Worm (Caenorhabditis elegans) whole organism, late embryonic: ENCODE data around the gene W01D2.1.

Experiments used
- C08G9.2 ChIP-seq: sonication (generic microtip); optimal IDR thresholded peaks from 2 replicates; lab custom pipeline; 2016; ENCODE audit warnings: mild to moderate bottlenecking, missing genetic modification characterization, moderate library complexity, missing compliant biosample characterization
- K02D7.2 ChIP-seq: sonication (generic microtip); optimal IDR thresholded peaks from 2 replicates; lab custom pipeline; 2017; ENCODE audit warnings: mild to moderate bottlenecking, missing genetic modification characterization, missing compliant biosample characterization
- K09A11.1 ChIP-seq: sonication (generic microtip); optimal IDR thresholded peaks from 2 replicates; lab custom pipeline; 2017; ENCODE audit warnings: antibody characterized with exemption, mild to moderate bottlenecking, missing genetic modification characterization, missing compliant biosample characterization; ENCODE audit not compliant: insufficient read depth
- Y22D7AL.16 ChIP-seq: sonication (generic microtip); optimal IDR thresholded peaks from 2 replicates; lab custom pipeline; 2016; ENCODE audit warnings: missing genetic modification characterization, missing compliant biosample characterization
- ama-1 ChIP-seq: fragments of 150-350 bp; optimal IDR thresholded peaks from 2 replicates; lab custom pipeline; 2014
- ceh-18 ChIP-seq: sonication (generic microtip); optimal IDR thresholded peaks from 2 replicates; lab custom pipeline; 2016; ENCODE audit warnings: missing genetic modification characterization, missing compliant biosample characterization
- ceh-19 ChIP-seq: fragments of 200-800 bp; sonication (Bioruptor generic); optimal IDR thresholded peaks from 2 replicates; lab custom pipeline; 2018; ENCODE audit warnings: mild to moderate bottlenecking, missing genetic modification characterization, missing compliant biosample characterization
- ceh-2 ChIP-seq: sonication (generic microtip); optimal IDR thresholded peaks from 2 replicates; lab custom pipeline; 2016; ENCODE audit warnings: missing genotype, missing genetic modification characterization, missing compliant biosample characterization
- ceh-24 ChIP-seq: sonication (generic microtip); optimal IDR thresholded peaks from 2 replicates; lab custom pipeline; 2016; ENCODE audit warnings: mild to moderate bottlenecking, missing genetic modification characterization, missing compliant biosample characterization
- ceh-31 ChIP-seq: sonication (generic microtip); optimal IDR thresholded peaks from 2 replicates; lab custom pipeline; 2016; ENCODE audit warnings: missing genetic modification characterization, missing compliant biosample characterization
- ceh-34 ChIP-seq: sonication (generic microtip); optimal IDR thresholded peaks from 2 replicates; lab custom pipeline; 2016; ENCODE audit warnings: mild to moderate bottlenecking, missing genetic modification characterization, missing compliant biosample characterization
- ceh-45 ChIP-seq: fragments of 200-800 bp; sonication (Bioruptor generic); IDR thresholded peaks from 2 replicates; pipeline ENCODE4 v1.3.6; 2022; ENCODE audit warnings: missing genetic modification reagents, missing genetic modification characterization, missing compliant biosample characterization
- ceh-6 ChIP-seq: fragments of 200-800 bp; sonication (Bioruptor generic); optimal IDR thresholded peaks from 2 replicates; lab custom pipeline; 2018; ENCODE audit warnings: mild to moderate bottlenecking, missing genetic modification characterization, missing compliant biosample characterization
- dmd-4 ChIP-seq: sonication (generic microtip); optimal IDR thresholded peaks from 2 replicates; lab custom pipeline; 2016; ENCODE audit warnings: borderline replicate concordance, missing genetic modification characterization, missing compliant biosample characterization
- dve-1 ChIP-seq: sonication (generic microtip); optimal IDR thresholded peaks from 2 replicates; lab custom pipeline; 2017; ENCODE audit warnings: antibody characterized with exemption, mild to moderate bottlenecking, missing genetic modification characterization, missing compliant biosample characterization
- elt-2 ChIP-seq: sonication (generic microtip); optimal IDR thresholded peaks from 2 replicates; lab custom pipeline; 2016; ENCODE audit warnings: missing genetic modification reagents, missing genetic modification characterization, missing compliant biosample characterization
- elt-4 ChIP-seq: sonication (generic microtip); optimal IDR thresholded peaks from 2 replicates; lab custom pipeline; 2016; ENCODE audit warnings: missing genetic modification characterization, missing compliant biosample characterization
- ets-4 ChIP-seq: sonication (generic microtip); optimal IDR thresholded peaks from 2 replicates; lab custom pipeline; 2016; ENCODE audit warnings: missing genetic modification characterization, missing compliant biosample characterization
- fkh-10 ChIP-seq: fragments of 150-350 bp; optimal IDR thresholded peaks from 2 replicates; lab custom pipeline; 2014; ENCODE audit warnings: missing biosample characterization, missing genetic modification reagents, missing genetic modification characterization
- hlh-8 ChIP-seq: sonication (generic microtip); optimal IDR thresholded peaks from 2 replicates; lab custom pipeline; 2016; ENCODE audit warnings: missing genotype, missing genetic modification characterization, missing compliant biosample characterization
- lim-6 ChIP-seq: sonication (generic microtip); optimal IDR thresholded peaks from 2 replicates; lab custom pipeline; 2016; ENCODE audit warnings: missing genetic modification characterization, missing compliant biosample characterization
- lin-11 ChIP-seq: fragments of 200-800 bp; sonication (Bioruptor generic); optimal IDR thresholded peaks from 2 replicates; lab custom pipeline; 2018; ENCODE audit warnings: mild to moderate bottlenecking, missing genetic modification characterization, missing compliant biosample characterization
- nfya-1 ChIP-seq: sonication (generic microtip); optimal IDR thresholded peaks from 2 replicates; lab custom pipeline; 2017; ENCODE audit warnings: missing genetic modification characterization, mild to moderate bottlenecking, missing compliant biosample characterization, antibody characterized with exemption, moderate library complexity
- pax-1 ChIP-seq: fragments of 150-350 bp; optimal IDR thresholded peaks from 2 replicates; lab custom pipeline; 2014; ENCODE audit warnings: missing biosample characterization, missing genetic modification characterization
- pha-2 ChIP-seq: sonication (generic microtip); optimal IDR thresholded peaks from 2 replicates; lab custom pipeline; 2017; ENCODE audit warnings: mild to moderate bottlenecking, missing genetic modification characterization, missing compliant biosample characterization
- pros-1 ChIP-seq: fragments of 150-350 bp; optimal IDR thresholded peaks from 2 replicates; lab custom pipeline; 2014; ENCODE audit warnings: missing biosample characterization, missing genetic modification reagents, missing genetic modification characterization
- ref-2 ChIP-seq: sonication (generic microtip); optimal IDR thresholded peaks from 2 replicates; lab custom pipeline; 2016; ENCODE audit warnings: missing genetic modification characterization, missing compliant biosample characterization
- rnt-1 ChIP-seq: sonication (generic microtip); optimal IDR thresholded peaks from 2 replicates; lab custom pipeline; 2016; ENCODE audit warnings: missing genetic modification characterization, missing compliant biosample characterization
- sdc-2 ChIP-seq: sonication (generic microtip); optimal IDR thresholded peaks from 2 replicates; lab custom pipeline; 2016; ENCODE audit warnings: missing genotype, missing genetic modification characterization, missing compliant biosample characterization
- sox-2 ChIP-seq: fragments of 200-800 bp; sonication (Bioruptor generic); IDR thresholded peaks from 2 replicates; pipeline ENCODE4 v1.3.6; 2022; ENCODE audit warnings: missing genetic modification reagents, missing genetic modification characterization, missing compliant biosample characterization
- tbx-2 ChIP-seq: sonication (generic microtip); optimal IDR thresholded peaks from 2 replicates; lab custom pipeline; 2016; ENCODE audit warnings: missing genetic modification characterization, missing compliant biosample characterization
- tbx-7 ChIP-seq: sonication (generic microtip); optimal IDR thresholded peaks from 2 replicates; lab custom pipeline; 2016; ENCODE audit warnings: missing genotype, missing genetic modification characterization, missing compliant biosample characterization
- ttx-3 ChIP-seq: sonication (generic microtip); optimal IDR thresholded peaks from 2 replicates; lab custom pipeline; 2016; ENCODE audit warnings: missing genetic modification reagents, missing genetic modification characterization, missing compliant biosample characterization
- unc-42 ChIP-seq: sonication (generic microtip); optimal IDR thresholded peaks from 2 replicates; lab custom pipeline; 2016; ENCODE audit warnings: missing genotype, missing genetic modification characterization, missing compliant biosample characterization
- unc-55 ChIP-seq: sonication (generic microtip); optimal IDR thresholded peaks from 2 replicates; lab custom pipeline; 2017; ENCODE audit warnings: missing biosample characterization, missing genetic modification reagents, missing genetic modification characterization
- ztf-16 ChIP-seq: sonication (generic microtip); optimal IDR thresholded peaks from 2 replicates; lab custom pipeline; 2017; ENCODE audit warnings: missing genetic modification characterization, missing compliant biosample characterization

Gene W01D2.1

ce11 chrII:14819258-14819985 lies 4.1 kb downstream of the W01D2.1 start:
- TF ChIP-seq lin-11 (tag; lab: Kevin White, UChicago) (no peak), dve-1 (tag; lab: Kevin White, UChicago) (peak; percentile 86)
- TF ChIP-seq, all 69 proteins: peak for 1

DNA sequence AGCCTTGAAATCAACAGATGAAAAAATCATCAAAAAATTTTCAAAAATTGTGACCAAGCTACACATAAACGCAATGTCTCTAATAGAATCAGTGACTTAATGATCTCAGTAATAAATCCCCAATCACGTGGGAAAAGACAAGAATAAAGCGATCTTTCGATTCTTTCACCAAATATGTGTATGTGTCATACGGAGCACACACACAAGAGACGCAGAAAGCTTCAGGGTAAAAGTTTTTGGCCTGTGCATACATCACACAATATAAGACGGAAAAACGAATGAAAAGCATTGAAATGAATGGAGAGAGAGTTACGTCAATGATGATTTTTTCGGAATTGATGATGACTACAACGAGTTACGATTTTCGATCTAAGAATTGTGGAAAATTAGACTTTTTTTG lies 5.1 kb downstream of the W01D2.1 start:
- TF ChIP-seq lim-6 (tag; lab: Kevin White, UChicago) (no peak), Y22D7AL.16 (no peak), C08G9.2 (tag; lab: Kevin White, UChicago) (no peak), ceh-24 (tag; lab: Kevin White, UChicago) (no peak), fkh-10 (GFP tag; lab: Kevin White, UChicago) (no peak), K09A11.1 (tag; lab: Kevin White, UChicago) (no peak), ceh-45 (GFP tag; lab: Robert Waterston, UW) (no peak), hlh-8 (tag; lab: Kevin White, UChicago) (no peak), ets-4 (tag; lab: Kevin White, UChicago) (no peak), ceh-34 (tag; lab: Kevin White, UChicago) (no peak), sox-2 (GFP tag; lab: Robert Waterston, UW) (no peak), tbx-7 (tag; lab: Kevin White, UChicago) (no peak), ceh-19 (GFP tag; lab: Kevin White, UChicago) (no peak), ref-2 (no peak), ama-1 (lab: Kevin White, UChicago) (no peak), tbx-2 (no peak), elt-4 (tag; lab: Kevin White, UChicago) (no peak), ztf-16 (tag; lab: Kevin White, UChicago) (no peak)

- TF ChIP-seq unc-42 (tag; lab: Kevin White, UChicago): no peak
- peak; percentile 23 for TF ChIP-seq nfya-1 (tag; lab: Kevin White, UChicago)
- TF ChIP-seq ceh-2: peak; percentile 22
- no peak for TF ChIP-seq ttx-3 (tag; lab: Kevin White, UChicago)
- peak; percentile 54 for TF ChIP-seq elt-2
- TF ChIP-seq pax-1: peak; percentile 49
- TF ChIP-seq rnt-1 (tag; lab: Kevin White, UChicago): peak; percentile 60
- no peak for TF ChIP-seq K02D7.2 (tag; lab: Kevin White, UChicago)
- TF ChIP-seq ref-2: peak; percentile 60
- peak; percentile 18 for TF ChIP-seq ceh-18
- peak; percentile 54 for TF ChIP-seq ceh-31 (tag; lab: Kevin White, UChicago)
- TF ChIP-seq dve-1 (tag; lab: Kevin White, UChicago): peak; percentile 78
- peak; percentile 23 for TF ChIP-seq pros-1 (tag; lab: Kevin White, UChicago)
- TF ChIP-seq K09A11.1 (tag; lab: Kevin White, UChicago): no peak
- TF ChIP-seq pha-2 (tag; lab: Kevin White, UChicago): peak; percentile 46
- no peak for TF ChIP-seq ceh-45 (GFP tag; lab: Robert Waterston, UW)
- peak; percentile 55 for TF ChIP-seq tbx-2
- TF ChIP-seq, all 69 proteins: peak for 12
Measured at ce11 chrII:14822419-14822818, 7.1 kb downstream of the W01D2.1 start.

DNA sequence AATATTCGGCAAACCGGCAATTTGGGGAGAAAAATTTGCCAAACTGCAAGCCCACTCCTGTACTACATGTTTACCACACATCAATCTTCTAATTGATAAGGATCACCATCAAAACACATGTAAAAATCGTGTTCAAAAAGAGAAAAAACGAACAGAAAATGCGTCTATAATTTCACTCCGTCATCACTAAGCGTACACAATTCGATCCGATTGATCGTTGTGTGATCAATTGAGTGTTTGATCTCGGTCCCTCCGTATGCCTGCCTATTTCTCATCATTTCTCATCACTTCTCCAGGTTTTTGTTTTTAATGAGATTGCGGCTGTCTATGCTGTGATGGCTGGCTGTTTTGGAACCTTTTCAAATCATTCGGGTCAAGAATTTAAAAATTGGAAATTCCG lies 10.1 kb downstream of the W01D2.1 start:
- no peak for TF ChIP-seq ceh-6 (GFP tag; lab: Kevin White, UChicago)
- TF ChIP-seq unc-55 (GFP tag; lab: Kevin White, UChicago): peak; percentile 22
- TF ChIP-seq dmd-4 (tag; lab: Kevin White, UChicago): no peak
- no peak for TF ChIP-seq sdc-2
